Worm (Caenorhabditis elegans) whole organism, L4/young adult: Measurements from ENCODE around the gene snr-3.

Source experiments
- W03F9.2 ChIP-seq: fragments of 150-350 bp; optimal IDR thresholded peaks from 2 replicates; lab custom pipeline; 2014; ENCODE audit warnings: missing biosample characterization, missing genetic modification characterization
- dao-5 ChIP-seq: sonication (generic microtip); optimal IDR thresholded peaks from 2 replicates; lab custom pipeline; 2016; ENCODE audit warnings: missing genotype, missing genetic modification characterization, moderate library complexity, missing compliant biosample characterization
- him-1 ChIP-seq: sonication (generic microtip); optimal IDR thresholded peaks from 2 replicates; lab custom pipeline; 2016; ENCODE audit warnings: missing genotype, missing genetic modification reagents, missing genetic modification characterization, missing compliant biosample characterization

- TF ChIP-seq dao-5 (tag; lab: Kevin White, UChicago) (no peak), him-1 (tag; lab: Kevin White, UChicago) (no peak), W03F9.2 (tag; lab: Kevin White, UChicago) (no peak)
Observed at ce11 chrII:6519703-6520102, 30.1 kb upstream of the snr-3 start.
